ENCODE assay signal across 3 fruit fly cellular contexts in the genomic region with DNA sequence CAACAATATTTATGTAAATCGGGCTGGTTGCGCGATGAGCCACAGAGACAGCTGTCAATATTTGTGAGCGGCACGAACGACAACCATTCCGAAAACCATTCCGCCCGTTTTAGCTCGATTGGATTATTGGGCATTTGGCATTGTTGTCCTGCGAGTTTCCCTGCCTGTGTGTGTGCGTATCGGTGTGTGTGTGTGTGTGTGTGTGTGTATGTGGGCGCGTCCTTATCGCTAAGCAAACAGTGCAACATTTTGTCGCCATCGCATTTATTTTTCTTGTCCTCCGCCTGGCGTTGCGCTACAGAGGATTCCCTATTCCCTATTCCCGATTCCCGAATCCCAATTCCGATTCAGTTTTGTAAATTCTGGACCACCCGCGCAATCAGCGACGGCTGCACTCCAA.
TF ChIP-seq lines count a peak whose summit lies in the region.

No protein-coding gene starts in this region.

- no peak for TF ChIP-seq CTCF in whole organism, embryonic (GFP tag; optimal IDR thresholded peaks at IDR 0.05; lab: Kevin White, UChicago)

TF ChIP-seq in whole organism, embryonic, 481 proteins besides CTCF, POLR2A, EP300 and RAD21:
- TF ChIP-seq cg (GFP tag; optimal IDR thresholded peaks at IDR 0.05; lab: Kevin White, UChicago) (peak; percentile 36), crc (GFP tag; optimal IDR thresholded peaks at IDR 0.05; lab: Kevin White, UChicago) (no peak), CG31388 (GFP tag; optimal IDR thresholded peaks at IDR 0.05; lab: Kevin White, UChicago) (no peak), D (optimal IDR thresholded peaks at IDR 0.05; lab: Kevin White, UChicago) (peak; percentile 62), D (GFP tag; optimal IDR thresholded peaks at IDR 0.05; lab: Kevin White, UChicago) (no peak), CG14860 (GFP tag; IDR thresholded peaks at IDR 0.05; lab: Robert Waterston, UW; ENCODE audit: partially characterized antibody) (0 out of 3 replicates have a peak, but pooled peaks have one; percentile 19), CG15479 (GFP tag; optimal IDR thresholded peaks at IDR 0.05; lab: Kevin White, UChicago) (peak; percentile 82)

TF ChIP-seq in whole organism, prepupa, 60 proteins besides CTCF, POLR2A, EP300 and RAD21:
- TF ChIP-seq fkh (GFP tag; optimal IDR thresholded peaks at IDR 0.05; lab: Kevin White, UChicago) (peak; percentile 1), Eip75B (GFP tag; optimal IDR thresholded peaks at IDR 0.05; lab: Kevin White, UChicago) (no peak)

TF ChIP-seq in whole organism, wandering third instar larva, 38 proteins besides CTCF, POLR2A, EP300 and RAD21:
- TF ChIP-seq Dfd (GFP tag; optimal IDR thresholded peaks at IDR 0.05; lab: Kevin White, UChicago): peak; percentile 93
- no peak for TF ChIP-seq pan (optimal IDR thresholded peaks at IDR 0.05; lab: Kevin White, UChicago)
